Worm (Caenorhabditis elegans) whole organism, L3 larva: Measurements from ENCODE around the gene ZK829.9.

Experiments
- R02D3.7 ChIP-seq: fragments of 150-350 bp; optimal IDR thresholded peaks from 2 replicates; lab custom pipeline; 2014; ENCODE audit warnings: missing biosample characterization, missing genetic modification characterization
- ama-1 ChIP-seq: fragments of 150-350 bp; optimal IDR thresholded peaks from 2 replicates; lab custom pipeline; 2018
- ceh-28 ChIP-seq: fragments of 150-350 bp; optimal IDR thresholded peaks from 2 replicates; lab custom pipeline; 2014; ENCODE audit warnings: missing biosample characterization, missing genetic modification reagents, missing genetic modification characterization
- ceh-82 ChIP-seq: fragments of 150-350 bp; optimal IDR thresholded peaks from 2 replicates; lab custom pipeline; 2014; ENCODE audit warnings: missing biosample characterization, missing genetic modification characterization
- ceh-9 ChIP-seq: sonication (generic microtip); optimal IDR thresholded peaks from 2 replicates; lab custom pipeline; 2018; ENCODE audit warnings: missing biosample characterization, missing genetic modification characterization
- daf-12 ChIP-seq: fragments of 150-350 bp; optimal IDR thresholded peaks from 2 replicates; lab custom pipeline; 2014; ENCODE audit warnings: missing biosample characterization, missing genetic modification reagents, missing genetic modification characterization
- egl-27 ChIP-seq: sonication (generic microtip); optimal IDR thresholded peaks from 4 replicates; lab custom pipeline; 2017; ENCODE audit warnings: missing biosample characterization, missing genetic modification reagents, missing genetic modification characterization
- egl-5 ChIP-seq: fragments of 150-350 bp; optimal IDR thresholded peaks from 2 replicates; lab custom pipeline; 2017; ENCODE audit warnings: missing biosample characterization, missing genetic modification reagents, missing genetic modification characterization, inconsistent platforms
- elt-2 ChIP-seq: sonication (generic microtip); optimal IDR thresholded peaks from 2 replicates; lab custom pipeline; 2016; ENCODE audit warnings: missing genetic modification reagents, mild to moderate bottlenecking, missing genetic modification characterization, missing compliant biosample characterization
- elt-3 ChIP-seq, 3 experiments: fragments of 150-350 bp in 1 of 3; sonication (generic microtip) in 2 of 3; optimal IDR thresholded peaks; 2 replicates in 2 of 3; 4 replicates in 1 of 3; lab custom pipeline; 2014 to 2017; ENCODE audit warnings: missing biosample characterization in 3 of 3, missing genetic modification characterization in 3 of 3
- eor-1 ChIP-seq, 2 experiments: fragments of 150-350 bp; optimal IDR thresholded peaks; 2 replicates each; lab custom pipeline; 2014 to 2018; ENCODE audit warnings: missing biosample characterization in 2 of 2, missing genetic modification characterization in 2 of 2
- fkh-10 ChIP-seq: sonication (generic microtip); optimal IDR thresholded peaks from 2 replicates; lab custom pipeline; 2017; ENCODE audit warnings: missing biosample characterization, missing genetic modification reagents, missing genetic modification characterization
- fkh-2 ChIP-seq: fragments of 150-350 bp; optimal IDR thresholded peaks from 2 replicates; lab custom pipeline; 2014; ENCODE audit warnings: missing biosample characterization, missing genetic modification reagents, missing genetic modification characterization
- hmg-11 ChIP-seq: sonication (generic microtip); optimal IDR thresholded peaks from 2 replicates; lab custom pipeline; 2016; ENCODE audit warnings: missing genetic modification characterization, missing compliant biosample characterization
- jun-1 ChIP-seq: fragments of 150-350 bp; optimal IDR thresholded peaks from 2 replicates; lab custom pipeline; 2014; ENCODE audit warnings: missing biosample characterization, missing genetic modification reagents, missing genetic modification characterization
- lin-39 ChIP-seq: fragments of 150-350 bp; optimal IDR thresholded peaks from 2 replicates; lab custom pipeline; 2018; ENCODE audit warnings: missing biosample characterization, missing genetic modification reagents, missing genetic modification characterization
- lsy-12 ChIP-seq: sonication (generic microtip); optimal IDR thresholded peaks from 2 replicates; lab custom pipeline; 2016; ENCODE audit warnings: mild to moderate bottlenecking, missing genetic modification characterization, missing compliant biosample characterization
- mdl-1 ChIP-seq: fragments of 150-350 bp; optimal IDR thresholded peaks from 2 replicates; lab custom pipeline; 2014; ENCODE audit warnings: missing biosample characterization, missing genetic modification characterization
- nfya-1 ChIP-seq: sonication (generic microtip); optimal IDR thresholded peaks from 2 replicates; lab custom pipeline; 2017; ENCODE audit warnings: missing genetic modification characterization, mild to moderate bottlenecking, missing compliant biosample characterization, antibody characterized with exemption, moderate library complexity; ENCODE audit not compliant: insufficient read depth
- nhr-11 ChIP-seq: fragments of 150-350 bp; optimal IDR thresholded peaks from 2 replicates; lab custom pipeline; 2014; ENCODE audit warnings: missing biosample characterization, missing genetic modification characterization
- nhr-12 ChIP-seq: fragments of 150-350 bp; optimal IDR thresholded peaks from 2 replicates; lab custom pipeline; 2014; ENCODE audit warnings: missing biosample characterization, missing genetic modification characterization
- nhr-23 ChIP-seq: fragments of 150-350 bp; optimal IDR thresholded peaks from 2 replicates; lab custom pipeline; 2014; ENCODE audit warnings: missing biosample characterization, missing genetic modification reagents, missing genetic modification characterization
- nhr-237 ChIP-seq: fragments of 150-350 bp; optimal IDR thresholded peaks from 2 replicates; lab custom pipeline; 2014; ENCODE audit warnings: missing biosample characterization, missing genetic modification characterization
- nhr-25 ChIP-seq: sonication (generic microtip); optimal IDR thresholded peaks from 2 replicates; lab custom pipeline; 2017; ENCODE audit warnings: missing biosample characterization, missing genetic modification characterization
- nhr-28 ChIP-seq: fragments of 150-350 bp; optimal IDR thresholded peaks from 2 replicates; lab custom pipeline; 2014; ENCODE audit warnings: missing biosample characterization, missing genetic modification characterization
- nhr-43 ChIP-seq: sonication (generic microtip); optimal IDR thresholded peaks from 2 replicates; lab custom pipeline; 2016; ENCODE audit warnings: mild to moderate bottlenecking, missing genetic modification characterization, missing compliant biosample characterization; ENCODE audit not compliant: poor library complexity, severe bottlenecking
- nhr-76 ChIP-seq: fragments of 150-350 bp; sonication (generic microtip); optimal IDR thresholded peaks from 5 replicates; lab custom pipeline; 2014; ENCODE audit warnings: missing biosample characterization, missing genetic modification characterization
- nhr-77 ChIP-seq: fragments of 150-350 bp; optimal IDR thresholded peaks from 2 replicates; lab custom pipeline; 2014; ENCODE audit warnings: missing biosample characterization, missing genetic modification characterization
- pha-4 ChIP-seq: fragments of 150-350 bp; optimal IDR thresholded peaks from 2 replicates; lab custom pipeline; 2014; ENCODE audit warnings: missing biosample characterization, missing genetic modification reagents, missing genetic modification characterization
- pqm-1 ChIP-seq: fragments of 150-350 bp; optimal IDR thresholded peaks from 2 replicates; lab custom pipeline; 2017; ENCODE audit warnings: missing biosample characterization, missing genetic modification characterization, inconsistent platforms
- snpc-4 ChIP-seq: fragments of 150-350 bp; optimal IDR thresholded peaks from 2 replicates; lab custom pipeline; 2014; ENCODE audit warnings: missing biosample characterization, missing genetic modification characterization
- tbx-2 ChIP-seq: sonication (generic microtip); optimal IDR thresholded peaks from 2 replicates; lab custom pipeline; 2016; ENCODE audit warnings: mild to moderate bottlenecking, missing genetic modification characterization, missing compliant biosample characterization
- unc-39 ChIP-seq: sonication (generic microtip); optimal IDR thresholded peaks from 4 replicates; lab custom pipeline; 2017; ENCODE audit warnings: missing biosample characterization, missing genetic modification characterization
- ztf-11 ChIP-seq: fragments of 150-350 bp; optimal IDR thresholded peaks from 2 replicates; lab custom pipeline; 2014; ENCODE audit warnings: missing biosample characterization, missing genetic modification characterization
- ztf-4 ChIP-seq: fragments of 150-350 bp; optimal IDR thresholded peaks from 2 replicates; lab custom pipeline; 2014; ENCODE audit warnings: missing biosample characterization, missing genetic modification characterization

ZK829.9 gene

DNA sequence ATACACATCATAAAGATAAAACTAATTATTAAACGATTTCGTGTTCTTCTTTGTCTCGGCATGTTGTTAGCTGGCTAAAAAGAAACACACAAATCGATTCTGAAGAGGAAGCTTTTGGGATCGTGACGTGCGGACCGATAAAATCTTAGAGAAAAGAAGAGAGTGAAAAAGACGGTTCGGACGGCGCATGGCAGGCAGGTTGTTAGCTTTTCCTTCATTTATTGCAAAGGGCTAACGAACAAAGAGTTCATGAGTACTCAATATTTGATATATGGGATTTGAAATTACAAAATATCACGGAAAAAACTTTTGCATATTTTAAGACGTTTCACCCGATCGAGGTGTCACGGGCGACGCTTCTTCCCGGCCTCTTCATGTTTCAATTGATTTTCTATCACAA, 24.7 kb upstream of the ZK829.9 start, which contains the start of gene ZK829.3:
TSS of gene ZK829.3 (minus strand) at position 101 of the 400 bp plus-strand sequence.
- TF ChIP-seq ceh-28 (tag; lab: Kevin White, UChicago): no peak
- no peak for TF ChIP-seq tbx-2 (tag; lab: Kevin White, UChicago)
- no peak for TF ChIP-seq nhr-77 (tag; lab: Kevin White, UChicago)
- no peak for TF ChIP-seq nhr-12 (tag; lab: Kevin White, UChicago)
- TF ChIP-seq lsy-12 (tag; lab: Kevin White, UChicago): no peak
- no peak for TF ChIP-seq fkh-10 (GFP tag; lab: Kevin White, UChicago)
- TF ChIP-seq egl-5 (tag; lab: Kevin White, UChicago): no peak
- TF ChIP-seq jun-1 (tag; lab: Kevin White, UChicago): no peak
- TF ChIP-seq elt-3 (tag; optimal IDR thresholded peaks at IDR 0.05; lab: Kevin White, UChicago): no peak
- no peak for TF ChIP-seq ztf-4

DNA sequence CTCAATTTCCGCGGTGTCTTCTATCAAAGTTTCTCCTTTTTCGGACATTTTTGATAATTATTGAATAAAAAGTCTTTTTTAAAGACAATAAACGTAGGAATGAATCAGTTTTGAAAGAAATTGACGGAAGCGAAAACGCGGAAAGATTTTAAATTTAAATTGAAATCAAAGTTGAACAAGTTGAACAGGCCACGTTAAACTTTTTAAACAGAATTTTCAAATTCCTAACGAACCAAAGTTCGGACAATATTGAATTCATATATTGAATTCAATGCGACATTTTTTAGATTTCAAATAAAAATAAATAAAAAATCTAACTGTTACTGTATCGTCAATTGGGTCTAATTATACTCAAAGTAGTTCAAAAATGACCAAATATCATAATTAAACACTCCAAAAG, 20.6 kb upstream of the ZK829.9 start, which contains the start of gene hdl-1:
TSS of gene hdl-1 (minus strand) at position 101 of the 400 bp plus-strand sequence.
- TF ChIP-seq egl-27 (tag; lab: Kevin White, UChicago): no peak
- TF ChIP-seq daf-12 (tag; lab: Kevin White, UChicago): no peak
- no peak for TF ChIP-seq nhr-237
- no peak for TF ChIP-seq nhr-76
- TF ChIP-seq ztf-4: no peak
- TF ChIP-seq nhr-25 (tag; lab: Kevin White, UChicago): no peak
- TF ChIP-seq nhr-23: no peak
- TF ChIP-seq snpc-4 (tag; lab: Kevin White, UChicago): no peak
- no peak for TF ChIP-seq eor-1 (tag; optimal IDR thresholded peaks at IDR 0.05; lab: Kevin White, UChicago)
- no peak for TF ChIP-seq nhr-43

DNA sequence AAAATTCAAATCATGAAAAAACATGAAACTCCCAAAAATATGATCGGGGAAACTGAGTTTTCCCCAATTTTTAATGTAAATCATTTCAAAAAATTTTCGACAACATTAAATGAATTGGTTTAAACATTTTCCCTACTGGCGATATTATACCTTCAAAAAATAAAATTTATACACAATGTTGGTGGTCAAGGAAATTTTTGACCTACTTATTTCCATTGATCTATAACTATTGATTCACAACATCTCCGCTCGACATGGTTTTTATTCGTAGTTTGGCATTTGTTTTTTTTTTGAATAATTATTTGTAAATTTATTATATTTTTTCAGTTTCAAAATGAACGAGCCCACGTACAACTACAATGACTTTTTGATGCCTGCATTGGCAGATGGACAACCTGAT, 20.1 kb upstream of the ZK829.9 start, which contains the start of gene tbx-36:
TSS of gene tbx-36 (plus strand) at position 301 of the 400 bp plus-strand sequence.
- TF ChIP-seq elt-3 (tag; optimal IDR thresholded peaks at IDR 0.05; lab: Kevin White, UChicago) (no peak), nhr-25 (tag; lab: Kevin White, UChicago) (no peak), nhr-28 (tag; lab: Kevin White, UChicago) (no peak), nhr-43 (no peak), snpc-4 (tag; lab: Kevin White, UChicago) (no peak), ceh-9 (tag; lab: Kevin White, UChicago) (no peak), nhr-77 (tag; lab: Kevin White, UChicago) (no peak), fkh-2 (tag; lab: Kevin White, UChicago) (no peak), ceh-82 (tag; lab: Kevin White, UChicago) (no peak), hmg-11 (tag; lab: Kevin White, UChicago) (no peak), nhr-237 (no peak), nhr-23 (no peak), pha-4 (no peak), egl-27 (tag; lab: Kevin White, UChicago) (no peak)

DNA sequence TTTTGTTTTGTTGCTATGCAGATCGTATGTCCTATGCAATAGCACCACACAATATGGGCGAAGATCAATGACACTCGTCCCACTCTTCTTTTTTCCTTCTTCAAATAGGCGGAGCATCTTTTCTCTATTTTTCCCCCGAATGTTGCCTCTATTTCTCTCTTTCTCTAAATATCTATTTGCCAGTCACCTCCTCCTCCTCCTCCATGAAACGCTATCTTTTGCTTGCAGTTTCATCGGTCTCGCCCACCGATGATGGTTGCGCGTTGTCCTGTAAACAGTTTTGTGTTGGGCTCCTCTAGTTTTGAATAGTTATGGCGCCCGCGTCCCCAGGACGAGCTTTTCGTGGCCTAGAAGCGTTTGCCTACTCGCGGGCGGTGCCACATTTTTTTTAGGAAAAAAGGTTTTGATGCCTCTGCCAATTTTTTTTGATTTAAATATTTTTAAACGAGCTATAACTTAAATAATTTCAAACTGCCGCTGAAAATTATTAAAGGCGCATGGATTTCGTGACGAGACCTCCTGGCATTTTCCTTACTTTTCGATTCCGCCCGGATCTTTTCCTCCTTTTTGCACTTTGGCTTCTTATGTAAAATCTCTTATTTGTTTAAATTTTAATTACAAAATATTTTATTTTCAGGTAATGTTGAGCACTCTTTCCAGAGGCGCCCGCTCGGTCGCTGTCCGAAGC, 17.6 kb upstream of the ZK829.9 start, which contains the start of gene gdh-1:
TSS of gene gdh-1 (plus strand) at position 638 of the 688 bp plus-strand sequence.
- peak; percentile 91 for TF ChIP-seq pha-4
- peak; percentile 2 for TF ChIP-seq egl-5 (tag; lab: Kevin White, UChicago)
- no peak for TF ChIP-seq ceh-82 (tag; lab: Kevin White, UChicago)
- TF ChIP-seq fkh-10 (GFP tag; lab: Kevin White, UChicago): no peak
- peak; percentile 74 for TF ChIP-seq nhr-25 (tag; lab: Kevin White, UChicago)
- TF ChIP-seq lin-39 (tag; lab: Kevin White, UChicago): no peak
- no peak for TF ChIP-seq mdl-1 (tag; lab: Kevin White, UChicago)
- no peak for TF ChIP-seq egl-27 (tag; lab: Kevin White, UChicago)
- no peak for TF ChIP-seq R02D3.7 (tag; lab: Kevin White, UChicago)
- peak; percentile 49 for TF ChIP-seq pqm-1
- TF ChIP-seq ztf-11 (tag; lab: Kevin White, UChicago): no peak
- no peak for TF ChIP-seq snpc-4 (tag; lab: Kevin White, UChicago)
- TF ChIP-seq unc-39 (tag; lab: Kevin White, UChicago): no peak
- TF ChIP-seq nhr-43: peak; percentile 46
- no peak for TF ChIP-seq lsy-12 (tag; lab: Kevin White, UChicago)
- no peak for TF ChIP-seq nhr-11
- peak; percentile 58 for TF ChIP-seq elt-2
- TF ChIP-seq ama-1 (lab: Kevin White, UChicago): peak; percentile 62
- TF ChIP-seq nfya-1 (tag; lab: Kevin White, UChicago): peak; percentile 44
